Worm (Caenorhabditis elegans) whole organism, L3 larva: ENCODE results near the gene Y54F10BM.23.

Experiments
- R02D3.7 ChIP-seq: fragments of 150-350 bp; optimal IDR thresholded peaks from 2 replicates; lab custom pipeline; 2014; ENCODE audit warnings: missing biosample characterization, missing genetic modification characterization
- elt-3 ChIP-seq, 3 experiments: fragments of 150-350 bp in 1 of 3; sonication (generic microtip) in 2 of 3; optimal IDR thresholded peaks; 2 replicates in 2 of 3; 4 replicates in 1 of 3; lab custom pipeline; 2014 to 2017; ENCODE audit warnings: missing biosample characterization in 3 of 3, missing genetic modification characterization in 3 of 3
- hmg-11 ChIP-seq: sonication (generic microtip); optimal IDR thresholded peaks from 2 replicates; lab custom pipeline; 2016; ENCODE audit warnings: missing genetic modification characterization, missing compliant biosample characterization
- nhr-237 ChIP-seq: fragments of 150-350 bp; optimal IDR thresholded peaks from 2 replicates; lab custom pipeline; 2014; ENCODE audit warnings: missing biosample characterization, missing genetic modification characterization
- pha-4 ChIP-seq: fragments of 150-350 bp; optimal IDR thresholded peaks from 2 replicates; lab custom pipeline; 2014; ENCODE audit warnings: missing biosample characterization, missing genetic modification reagents, missing genetic modification characterization
- tbx-2 ChIP-seq: sonication (generic microtip); optimal IDR thresholded peaks from 2 replicates; lab custom pipeline; 2016; ENCODE audit warnings: mild to moderate bottlenecking, missing genetic modification characterization, missing compliant biosample characterization
- ztf-11 ChIP-seq: fragments of 150-350 bp; optimal IDR thresholded peaks from 2 replicates; lab custom pipeline; 2014; ENCODE audit warnings: missing biosample characterization, missing genetic modification characterization

DNA sequence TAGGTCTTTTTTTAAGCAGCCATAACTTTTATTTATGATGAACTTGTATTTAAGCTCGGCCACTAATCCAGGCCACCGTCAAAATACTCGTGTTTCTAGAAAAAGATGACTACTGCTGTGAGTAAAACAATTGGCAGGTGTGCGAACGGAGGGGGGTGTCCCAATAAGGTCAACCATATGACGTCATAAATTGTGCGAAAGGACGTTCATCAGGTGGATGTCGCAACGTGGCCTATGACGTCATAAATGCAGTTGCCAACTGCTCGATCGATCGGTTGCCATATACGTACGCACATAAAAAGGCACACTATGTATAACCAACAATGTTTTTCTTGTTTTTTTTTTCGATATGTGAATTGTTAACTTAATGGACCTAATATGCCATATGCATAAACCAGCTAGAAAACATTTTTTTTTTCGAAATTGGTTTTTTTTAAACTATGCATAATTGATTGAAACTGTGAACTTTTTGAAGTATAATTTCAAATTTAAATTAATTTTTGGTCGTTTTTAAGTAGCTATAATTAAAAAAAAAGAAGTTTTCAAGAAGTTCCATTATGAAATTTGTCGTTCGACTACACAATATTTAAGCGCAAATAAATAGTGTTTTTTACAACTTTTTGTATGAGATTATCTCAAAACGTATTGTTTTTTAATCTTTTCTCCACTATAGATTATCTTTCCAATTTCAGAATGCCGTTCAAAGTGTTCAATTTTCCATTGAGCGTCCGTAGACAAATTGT, 45.0 kb downstream of the Y54F10BM.23 start, which contains the start of gene C39B5.2:
- TF ChIP-seq R02D3.7 (tag; lab: Kevin White, UChicago) (no peak), nhr-237 (tag; lab: Kevin White, UChicago) (no peak), tbx-2 (tag; lab: Kevin White, UChicago) (no peak), hmg-11 (no peak), elt-3 (tag; optimal IDR thresholded peaks at IDR 0.05; lab: Kevin White, UChicago) (no peak), ztf-11 (tag; lab: Kevin White, UChicago) (no peak), pha-4 (tag; lab: Kevin White, UChicago) (no peak)
